Fruit fly (Drosophila melanogaster): ENCODE data around the gene CG6761.
A peak's percentile ranks its signal among the peaks of the same experiment; 100 is the strongest.

CG6761 gene

DNA sequence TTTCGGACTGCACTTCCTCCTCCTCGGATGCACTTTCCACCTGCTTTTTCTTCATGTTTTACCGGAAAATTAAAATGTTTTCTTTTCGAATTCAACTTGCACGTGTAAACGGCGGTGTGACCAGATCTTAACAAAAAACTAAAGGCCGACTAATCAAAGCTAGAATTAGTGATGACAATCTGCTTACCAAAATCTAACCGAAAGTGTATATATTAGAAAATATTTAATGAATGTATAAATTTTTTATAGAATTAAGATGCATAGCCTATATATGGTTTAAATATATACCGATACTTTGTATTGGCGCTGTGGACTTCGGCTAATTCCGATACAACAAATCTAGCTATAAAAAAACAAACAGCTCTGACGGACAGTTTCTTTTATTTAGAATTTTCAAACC, 15.5 kb upstream of the CG6761 start, which contains the start of the genes CG18178 and CG14174 (continued):
- TF ChIP-seq slp2 (GFP tag; optimal IDR thresholded peaks at IDR 0.05) (no peak), pho (GFP tag; optimal IDR thresholded peaks at IDR 0.05) (no peak), H2.0 (GFP tag; IDR thresholded peaks at IDR 0.05) (peak; percentile 33; the same call in 1 of the 2 replicates), CG7987 (GFP tag; optimal IDR thresholded peaks at IDR 0.05) (no peak), CG10274 (GFP tag; optimal IDR thresholded peaks at IDR 0.05) (no peak), CG10366 (GFP tag; IDR thresholded peaks at IDR 0.05) (peak; percentile 56), pita (GFP tag; optimal IDR thresholded peaks at IDR 0.05) (no peak), Sin3A (optimal IDR thresholded peaks at IDR 0.05) (peak; percentile 5), Opbp (GFP tag; IDR thresholded peaks at IDR 0.05; ENCODE audit: partially characterized antibody) (no peak), CG10209 (GFP tag; optimal IDR thresholded peaks at IDR 0.05) (peak; percentile 71), pum (GFP tag; optimal IDR thresholded peaks at IDR 0.05) (no peak), ara (GFP tag; IDR thresholded peaks at IDR 0.05) (peak; percentile 48; the same call in 1 of the 2 replicates), Mes4 (GFP tag; optimal IDR thresholded peaks at IDR 0.05) (no peak), CG32772 (GFP tag; IDR thresholded peaks at IDR 0.05) (no peak), HmgD (GFP tag; optimal IDR thresholded peaks at IDR 0.05) (no peak), gcm (GFP tag; optimal IDR thresholded peaks at IDR 0.05) (peak; percentile 35), CG5245 (GFP tag; optimal IDR thresholded peaks at IDR 0.05) (peak; percentile 41), CG18599 (GFP tag; optimal IDR thresholded peaks at IDR 0.05) (peak; percentile 73), oc (tag; optimal IDR thresholded peaks at IDR 0.05) (no peak), Side (GFP tag; optimal IDR thresholded peaks at IDR 0.05) (no peak), CG13287 (GFP tag; IDR thresholded peaks at IDR 0.05; ENCODE audit: partially characterized antibody) (peak; percentile 63), CG6854 (GFP tag; optimal IDR thresholded peaks at IDR 0.05) (no peak), CG15011 (GFP tag; optimal IDR thresholded peaks at IDR 0.05) (no peak), CG12236 (GFP tag; optimal IDR thresholded peaks at IDR 0.05) (no peak), Fer3 (tag; optimal IDR thresholded peaks at IDR 0.05) (peak; percentile 68), hkb (optimal IDR thresholded peaks at IDR 0.05) (no peak), hkb (GFP tag; IDR thresholded peaks at IDR 0.05) (peak; percentile 44; the same call in 1 of the 2 replicates), crol (GFP tag; IDR thresholded peaks at IDR 0.05) (no peak), dan (GFP tag; IDR thresholded peaks at IDR 0.05) (no peak), CG6683 (GFP tag; optimal IDR thresholded peaks at IDR 0.05) (no peak), btn (GFP tag; optimal IDR thresholded peaks at IDR 0.05) (no peak), CG7372 (GFP tag; IDR thresholded peaks at IDR 0.05) (peak; percentile 66), schlank (tag; optimal IDR thresholded peaks at IDR 0.05) (no peak), CG16779 (GFP tag; IDR thresholded peaks at IDR 0.05) (no peak), CG4282 (GFP tag; optimal IDR thresholded peaks at IDR 0.05) (no peak), Fer2 (tag; optimal IDR thresholded peaks at IDR 0.05) (peak; percentile 63), mirr (GFP tag; optimal IDR thresholded peaks at IDR 0.05) (no peak), Xbp1 (GFP tag; optimal IDR thresholded peaks at IDR 0.05) (peak; percentile 75), CG4854 (GFP tag; optimal IDR thresholded peaks at IDR 0.05) (peak; percentile 23), Ssrp (tag; optimal IDR thresholded peaks at IDR 0.05) (peak; percentile 78), trem (tag; optimal IDR thresholded peaks at IDR 0.05) (peak; percentile 82), Blimp-1 (GFP tag; optimal IDR thresholded peaks at IDR 0.05) (peak; percentile 62), CG8359 (GFP tag; optimal IDR thresholded peaks at IDR 0.05; ENCODE audit: borderline replicate concordance) (no peak), Vsx1 (GFP tag; optimal IDR thresholded peaks at IDR 0.05) (no peak), NFAT (GFP tag; IDR thresholded peaks at IDR 0.05) (no peak), CG6765 (GFP tag; optimal IDR thresholded peaks at IDR 0.05) (no peak), dimm (GFP tag; IDR thresholded peaks at IDR 0.05) (no peak), CG4404 (GFP tag; IDR thresholded peaks at IDR 0.05) (peak; percentile 62), CG6689 (GFP tag; IDR thresholded peaks at IDR 0.05) (peak; percentile 67), Sry-δ (GFP tag; optimal IDR thresholded peaks at IDR 0.05) (peak; percentile 33), al (GFP tag; IDR thresholded peaks at IDR 0.05) (peak; percentile 44; the same call in 1 of the 2 replicates), otp (GFP tag; IDR thresholded peaks at IDR 0.05) (no peak)
